Worm (Caenorhabditis elegans) whole organism, L4/young adult: Measurements from ENCODE around the gene phat-8.
"Not testable (repeated sequence)": the region's sequence is repeated elsewhere in the genome, so short reads cannot be mapped to it uniquely, and the experiment has no call there.

Experiments used
- dao-5 ChIP-seq: sonication (generic microtip); optimal IDR thresholded peaks from 2 replicates; lab custom pipeline; 2016; ENCODE audit warnings: missing genotype, missing genetic modification characterization, moderate library complexity, missing compliant biosample characterization
- him-1 ChIP-seq: sonication (generic microtip); optimal IDR thresholded peaks from 2 replicates; lab custom pipeline; 2016; ENCODE audit warnings: missing genotype, missing genetic modification reagents, missing genetic modification characterization, missing compliant biosample characterization

- not testable (repeated sequence) for TF ChIP-seq dao-5, him-1
These were observed 30.4 kb upstream of the phat-8 start, which contains the start of gene Y57A10C.10 for ce11 chrII:12441164-12441563.
